Fruit fly (Drosophila melanogaster) whole organism, embryonic: ENCODE data around the gene Unr.

Experiments
- CG31224 ChIP-seq: fragments of 200-800 bp; sonication (Bioruptor generic); IDR thresholded peaks from 2 replicates; pipeline ENCODE4 v1.3.6; 2022; ENCODE audit warnings: missing biosample characterization, missing genetic modification characterization
- CG3407 ChIP-seq: fragments of 200-800 bp; sonication (Bioruptor generic); optimal IDR thresholded peaks from 2 replicates; lab custom pipeline; 2018; ENCODE audit warnings: missing biosample characterization, mild to moderate bottlenecking, missing genetic modification characterization
- CG34422 ChIP-seq: fragments of 200-800 bp; sonication (Bioruptor generic); IDR thresholded peaks from 3 replicates; pipeline ENCODE4 v1.3.6; 2022; ENCODE audit warnings: missing biosample characterization, missing genetic modification characterization
- onecut ChIP-seq: fragments of 200-800 bp; sonication (Bioruptor generic); IDR thresholded peaks from 2 replicates; pipeline ENCODE4 v1.3.6; 2022; ENCODE audit warnings: missing biosample characterization, missing genetic modification characterization
- tin ChIP-seq: fragments of 200-800 bp; sonication (Bioruptor generic); optimal IDR thresholded peaks from 3 replicates; lab custom pipeline; 2016; ENCODE audit warnings: missing biosample characterization, missing genetic modification characterization

dm6 chr3L:8424831-8425336, 17.3 kb downstream of the Unr start, which contains the start of gene Cbl:
- TF ChIP-seq CG3407 (GFP tag; lab: Kevin White, UChicago), result no peak
- TF ChIP-seq onecut (GFP tag; lab: Robert Waterston, UW), result peak; percentile 23; the same call in 1 of the 2 replicates
- no peak for TF ChIP-seq tin
- no peak for TF ChIP-seq CG31224 (GFP tag; lab: Robert Waterston, UW)
- peak; percentile 76; the same call in 1 of the 3 replicates for TF ChIP-seq CG34422 (GFP tag; lab: Robert Waterston, UW)
